Worm (Caenorhabditis elegans): ENCODE measurements around the gene K04C2.7.

DNA sequence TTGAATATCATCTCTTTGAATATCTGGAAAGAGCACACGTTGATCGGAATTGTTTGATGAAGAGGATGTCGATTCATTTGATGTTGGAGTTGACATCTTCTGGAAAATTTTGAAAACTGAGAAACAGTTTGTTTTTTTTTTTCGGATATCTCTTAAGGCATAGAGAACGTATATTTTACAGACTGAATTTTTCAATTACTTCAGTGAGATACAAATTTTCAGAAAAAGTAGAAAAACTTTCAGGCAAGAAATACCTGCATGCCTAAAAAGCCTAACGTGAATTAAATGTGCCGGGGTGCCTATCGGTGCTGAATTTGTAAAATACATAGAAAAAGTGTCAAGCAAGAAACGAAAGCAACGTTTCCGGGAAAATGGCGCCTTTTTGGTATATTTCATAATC lies 24.2 kb upstream of the K04C2.7 start, which contains the start of gene zak-1:
- TF ChIP-seq unc-130 (GFP tag; optimal IDR thresholded peaks at IDR 0.05) = no peak
- TF ChIP-seq jun-1 (tag; optimal IDR thresholded peaks at IDR 0.05) = no peak
- TF ChIP-seq fos-1 (tag; optimal IDR thresholded peaks at IDR 0.05) = no peak
- no peak for TF ChIP-seq ztf-7 (tag; optimal IDR thresholded peaks at IDR 0.05)
- no peak for TF ChIP-seq lin-1 (GFP tag; IDR thresholded peaks at IDR 0.05)
- no peak for TF ChIP-seq dmd-6 (GFP tag; IDR thresholded peaks at IDR 0.05)
- TF ChIP-seq ztf-11 (tag; optimal IDR thresholded peaks at IDR 0.05) = no peak
- no peak for TF ChIP-seq pha-4 (GFP tag; IDR thresholded peaks at IDR 0.05)
- TF ChIP-seq pha-4 (tag; optimal IDR thresholded peaks at IDR 0.05) = no peak
- no peak for TF ChIP-seq ceh-82 (tag; optimal IDR thresholded peaks at IDR 0.05)
- no peak for TF ChIP-seq skn-1 (tag; optimal IDR thresholded peaks at IDR 0.05)
- no peak for TF ChIP-seq arid-1 (GFP tag; conservative IDR thresholded peaks at IDR 0.05)
